Worm (Caenorhabditis elegans): Measurements from ENCODE around the gene K07E12.2.
A peak's percentile ranks its signal among the peaks of the same experiment; 100 is the strongest.

Gene K07E12.2

DNA sequence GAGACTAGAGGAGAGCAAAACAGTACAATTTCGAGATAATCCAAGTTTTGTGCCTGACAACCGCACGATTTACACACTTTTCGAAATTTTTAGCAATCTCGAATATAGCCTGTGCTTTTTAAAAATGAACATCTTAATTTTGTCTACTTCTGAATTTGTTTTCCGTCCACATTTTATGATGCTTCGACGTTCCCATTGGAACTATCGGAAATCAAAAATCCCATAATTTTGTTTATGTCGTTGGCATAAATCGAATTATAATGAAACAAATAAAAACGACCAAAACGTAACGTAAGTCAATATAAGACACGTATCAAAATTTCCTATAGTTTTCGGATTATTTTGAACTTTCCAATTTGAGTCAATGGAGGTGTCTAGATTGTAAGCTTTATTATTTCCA is at the start of gene K07E12.2:
Gene K07E12.2, plus strand, starts transcription at position 301 of the 400 bp plus-strand sequence.
- TF ChIP-seq hlh-30 (tag; optimal IDR thresholded peaks at IDR 0.05; ENCODE audit: insufficient read depth) = no peak
- no peak for TF ChIP-seq unc-62 (GFP tag; optimal IDR thresholded peaks at IDR 0.05 in 1 of 2)
- TF ChIP-seq unc-62 (tag; optimal IDR thresholded peaks at IDR 0.05) = no peak
- TF ChIP-seq hif-1 (tag; optimal IDR thresholded peaks at IDR 0.05) = no peak
- TF ChIP-seq lin-15B (tag; optimal IDR thresholded peaks at IDR 0.05) = no peak
- TF ChIP-seq zfp-2 (tag; optimal IDR thresholded peaks at IDR 0.05) = no peak
- TF ChIP-seq pqm-1 (tag; optimal IDR thresholded peaks at IDR 0.05) = no peak
- no peak for TF ChIP-seq egl-43 (GFP tag; IDR thresholded peaks at IDR 0.05)
- no peak for TF ChIP-seq nhr-10 (tag; optimal IDR thresholded peaks at IDR 0.05)
- no peak for TF ChIP-seq tag-97 (GFP tag; IDR thresholded peaks at IDR 0.05)
- TF ChIP-seq Y48G9A.11 (GFP tag; IDR thresholded peaks at IDR 0.05) = no peak
- TF ChIP-seq ceh-44 (GFP tag; IDR thresholded peaks at IDR 0.05) = no peak
- TF ChIP-seq set-16 (GFP tag; IDR thresholded peaks at IDR 0.05) = no peak

DNA sequence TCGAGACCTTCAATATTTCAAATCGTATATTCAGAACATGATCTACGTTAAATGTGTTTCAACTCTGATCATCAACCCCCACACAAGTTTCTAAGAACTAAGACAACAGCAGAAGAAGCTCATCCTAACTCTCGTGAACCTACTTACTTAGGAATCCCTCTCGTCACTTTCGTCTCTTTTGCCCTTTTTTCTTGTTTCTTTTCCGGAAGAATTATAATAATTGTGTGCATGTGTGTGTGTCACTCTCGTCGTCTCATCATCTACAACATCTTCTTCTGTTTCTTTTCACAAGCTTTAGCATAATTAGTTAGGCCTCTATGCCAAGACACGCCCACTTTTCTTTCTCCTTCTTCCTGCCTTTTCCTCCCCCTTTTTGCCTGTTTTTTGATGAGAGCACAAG is 46.6 kb upstream of the K07E12.2 start:
- TF ChIP-seq Y75B8A.6 (GFP tag; IDR thresholded peaks at IDR 0.05) (no peak), ctbp-1 (GFP tag; IDR thresholded peaks at IDR 0.05) (0 out of 2 replicates have a peak, but pooled peaks have one; percentile 18), F44E2.7 (GFP tag; IDR thresholded peaks at IDR 0.05) (no peak), aly-2 (tag; optimal IDR thresholded peaks at IDR 0.05) (no peak), ceh-32 (tag; optimal IDR thresholded peaks at IDR 0.05; ENCODE audit: poor library complexity) (no peak), ama-1 (optimal IDR thresholded peaks at IDR 0.05) (no peak), ztf-11 (tag; optimal IDR thresholded peaks at IDR 0.05) (no peak), nhr-237 (tag; optimal IDR thresholded peaks at IDR 0.05) (no peak)

DNA sequence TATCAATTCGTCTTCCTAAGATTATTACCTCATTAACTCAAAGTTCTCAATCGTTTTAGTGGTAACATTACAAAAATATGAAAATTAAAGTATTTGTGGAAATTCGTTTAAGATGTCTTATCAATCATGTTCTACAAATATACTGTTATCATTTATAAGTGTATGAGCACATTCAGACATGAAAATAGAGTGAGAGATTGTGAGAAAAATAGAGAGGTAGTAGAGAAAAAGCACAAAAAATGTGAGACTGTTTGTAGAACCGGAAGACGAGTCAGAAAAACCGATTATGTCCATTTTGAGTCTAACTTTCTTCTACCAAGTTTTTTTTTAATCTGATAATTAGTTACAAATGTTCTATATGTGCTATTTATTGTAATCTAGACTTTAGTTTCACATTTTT is 43.8 kb upstream of the K07E12.2 start:
- TF ChIP-seq pqm-1 (tag; optimal IDR thresholded peaks at IDR 0.05) (peak; percentile 99), nhr-237 (tag; optimal IDR thresholded peaks at IDR 0.05) (no peak), snpc-4 (tag; optimal IDR thresholded peaks at IDR 0.05) (no peak), php-3 (GFP tag; IDR thresholded peaks at IDR 0.05) (peak; percentile 73), lin-1 (GFP tag; IDR thresholded peaks at IDR 0.05) (0 out of 2 replicates have a peak, but pooled peaks have one; percentile 30), aha-1 (tag) (no peak), daf-16 (GFP tag; optimal IDR thresholded peaks at IDR 0.05) (no peak), daf-16 (tag; optimal IDR thresholded peaks at IDR 0.05) (peak; percentile 79), D1046.2 (GFP tag; IDR thresholded peaks at IDR 0.05) (no peak), lir-3 (tag; optimal IDR thresholded peaks at IDR 0.05) (no peak), rbr-2 (tag; optimal IDR thresholded peaks at IDR 0.05) (no peak), T20F7.1 (GFP tag; optimal IDR thresholded peaks at IDR 0.05) (no peak), lin-29 (GFP tag; IDR thresholded peaks at IDR 0.05) (no peak), nhr-77 (tag; optimal IDR thresholded peaks at IDR 0.05) (peak; percentile 71), ceh-20 (GFP tag; IDR thresholded peaks at IDR 0.05) (no peak), zag-1 (tag; optimal IDR thresholded peaks at IDR 0.05) (no peak), dmd-6 (GFP tag; IDR thresholded peaks at IDR 0.05) (peak; percentile 66), daf-12 (tag; optimal IDR thresholded peaks at IDR 0.05) (no peak), Y48G9A.11 (GFP tag; IDR thresholded peaks at IDR 0.05) (no peak), jun-1 (tag; optimal IDR thresholded peaks at IDR 0.05) (no peak), skn-1 (tag; optimal IDR thresholded peaks at IDR 0.05) (no peak), mdl-1 (tag; optimal IDR thresholded peaks at IDR 0.05) (no peak), fkh-10 (GFP tag; optimal IDR thresholded peaks at IDR 0.05) (no peak), nhr-28 (tag; optimal IDR thresholded peaks at IDR 0.05) (peak; percentile 90), unc-62 (GFP tag; optimal IDR thresholded peaks at IDR 0.05 in 1 of 2) (no peak), unc-62 (tag; optimal IDR thresholded peaks at IDR 0.05) (no peak)

Data from whole organism, L4 larva.